Worm (Caenorhabditis elegans): ENCODE measurements around the gene shl-1.
"Not testable (repeated sequence)": the region's sequence is repeated elsewhere in the genome, so short reads cannot be mapped to it uniquely, and the experiment has no call there.

The shl-1 gene

ce11 chrIV:6391566-6391965 lies 7.7 kb upstream of the shl-1 start:
- TF ChIP-seq unc-62 (GFP tag; optimal IDR thresholded peaks at IDR 0.05), result no peak

- TF ChIP-seq unc-62 (GFP tag; optimal IDR thresholded peaks at IDR 0.05), result no peak
Measured at ce11 chrIV:6388550-6388949, 4.7 kb upstream of the shl-1 start.

- TF ChIP-seq unc-62 (GFP tag; optimal IDR thresholded peaks at IDR 0.05), result no peak
Measured at ce11 chrIV:6385010-6385409, 1.1 kb upstream of the shl-1 start.

- TF ChIP-seq unc-62 (GFP tag; optimal IDR thresholded peaks at IDR 0.05), result no peak
Measured at ce11 chrIV:6378398-6378797, 5.5 kb downstream of the shl-1 start.

ce11 chrIV:6377335-6378069 lies 6.4 kb downstream of the shl-1 start:
- no peak for TF ChIP-seq unc-62 (GFP tag; optimal IDR thresholded peaks at IDR 0.05)

- no peak for TF ChIP-seq unc-62 (GFP tag; optimal IDR thresholded peaks at IDR 0.05)
Measured at ce11 chrIV:6376473-6377115, 7.3 kb downstream of the shl-1 start, which contains the start of the genes hrpf-2 and bli-6. Gene hrpf-2 (minus strand): TSS chrIV:6376523. Gene bli-6 (plus strand): TSS chrIV:6377065.

ce11 chrIV:6373721-6374120 lies 10.1 kb downstream of the shl-1 start:
- no peak for TF ChIP-seq unc-62 (GFP tag; optimal IDR thresholded peaks at IDR 0.05)

- no peak for TF ChIP-seq unc-62 (GFP tag; optimal IDR thresholded peaks at IDR 0.05)
Measured at ce11 chrIV:6372993-6373392, 10.9 kb downstream of the shl-1 start, which contains the start of gene smg-3. Gene smg-3 (minus strand): TSS chrIV:6373093.

ce11 chrIV:6372267-6372666 lies 11.6 kb downstream of the shl-1 start:
- TF ChIP-seq unc-62 (GFP tag; optimal IDR thresholded peaks at IDR 0.05), result no peak

- TF ChIP-seq unc-62 (GFP tag; optimal IDR thresholded peaks at IDR 0.05), result no peak
Measured at ce11 chrIV:6369489-6369888, 14.4 kb downstream of the shl-1 start.

- TF ChIP-seq unc-62 (GFP tag; optimal IDR thresholded peaks at IDR 0.05), result no peak
Measured at ce11 chrIV:6366032-6366431, 17.8 kb downstream of the shl-1 start.

ce11 chrIV:6365045-6365444 lies 18.8 kb downstream of the shl-1 start, which contains the start of gene Y73B6BL.270:
Gene Y73B6BL.270 (plus strand): TSS chrIV:6365345.
- no peak for TF ChIP-seq unc-62 (GFP tag; optimal IDR thresholded peaks at IDR 0.05)

- TF ChIP-seq unc-62 (GFP tag; optimal IDR thresholded peaks at IDR 0.05), result no peak
Measured at ce11 chrIV:6363604-6364003, 20.3 kb downstream of the shl-1 start.

- no peak for TF ChIP-seq unc-62 (GFP tag; optimal IDR thresholded peaks at IDR 0.05)
Measured at ce11 chrIV:6361668-6362067, 22.2 kb downstream of the shl-1 start, which contains the start of gene Y73B6BL.47. Gene Y73B6BL.47 (plus strand): TSS chrIV:6361968.

- not testable (repeated sequence) for TF ChIP-seq unc-62 (GFP tag; optimal IDR thresholded peaks at IDR 0.05)
Measured at ce11 chrIV:6347213-6347612, 36.7 kb downstream of the shl-1 start, which contains the start of gene Y73B6BL.289. Gene Y73B6BL.289 (plus strand): TSS chrIV:6347513.

- TF ChIP-seq unc-62 (GFP tag; optimal IDR thresholded peaks at IDR 0.05), result no peak
Measured at ce11 chrIV:6342876-6343275, 41.0 kb downstream of the shl-1 start, which contains the start of gene Y73B6BL.14. Gene Y73B6BL.14 (minus strand): TSS chrIV:6342976.

- no peak for TF ChIP-seq unc-62 (GFP tag; optimal IDR thresholded peaks at IDR 0.05)
Measured at ce11 chrIV:6342431-6342830, 41.4 kb downstream of the shl-1 start, which contains the start of gene Y73B6BL.288. Gene Y73B6BL.288 (minus strand): TSS chrIV:6342531.

All from whole organism, dauer.